Worm (Caenorhabditis elegans) whole organism, young adult: ENCODE measurements around the gene F26F4.5.

Experiments used
- F22D6.2 ChIP-seq: sonication (generic microtip); optimal IDR thresholded peaks from 2 replicates; lab custom pipeline; 2016; ENCODE audit warnings: mild to moderate bottlenecking, missing genetic modification characterization, missing compliant biosample characterization
- T26A5.8 ChIP-seq: sonication (generic microtip); optimal IDR thresholded peaks from 2 replicates; lab custom pipeline; 2016; ENCODE audit warnings: missing genetic modification characterization, missing compliant biosample characterization
- Y53F4B.3 ChIP-seq: fragments of 200-800 bp; sonication (Bioruptor generic); IDR thresholded peaks from 2 replicates; pipeline ENCODE4 v1.3.6; 2022; ENCODE audit warnings: missing genetic modification reagents, missing genetic modification characterization, missing compliant biosample characterization
- ama-1 ChIP-seq, 3 experiments: fragments of 150-350 bp in 1 of 3; sonication (generic microtip) in 2 of 3; optimal IDR thresholded peaks; 2 replicates each; lab custom pipeline; 2014 to 2018; ENCODE audit warnings: missing biosample characterization in 2 of 3, missing genetic modification characterization in 2 of 3, missing genetic modification reagents in 2 of 3
- attf-3 ChIP-seq: fragments of 200-800 bp; sonication (Bioruptor generic); conservative IDR thresholded peaks from 2 replicates; pipeline ENCODE4 v1.3.6; 2022; ENCODE audit warnings: missing genetic modification reagents, missing genetic modification characterization, missing compliant biosample characterization
- pha-4 ChIP-seq: fragments of 150-350 bp; sonication (generic microtip); optimal IDR thresholded peaks from 2 replicates; lab custom pipeline; 2014; ENCODE audit warnings: missing biosample characterization, missing genetic modification reagents, missing genetic modification characterization
- snpc-4 ChIP-seq, 5 experiments: fragments of 150-350 bp in 1 of 5; sonication (generic microtip) in 4 of 5; optimal IDR thresholded peaks; 2 replicates each; lab custom pipeline; 2014 to 2018; ENCODE audit warnings: missing genetic modification characterization in 5 of 5, missing biosample characterization in 3 of 5, antibody characterized with exemption in 2 of 5, mild to moderate bottlenecking in 2 of 5, missing compliant biosample characterization in 2 of 5, missing genotype in 2 of 5, moderate library complexity in 2 of 5, missing genetic modification reagents in 1 of 5
- tlf-1 ChIP-seq: fragments of 200-800 bp; sonication (Bioruptor generic); optimal IDR thresholded peaks from 2 replicates; lab custom pipeline; 2018; ENCODE audit warnings: mild to moderate bottlenecking, missing genetic modification characterization, missing compliant biosample characterization
- zim-3 ChIP-seq: sonication (generic microtip); optimal IDR thresholded peaks from 2 replicates; lab custom pipeline; 2017; ENCODE audit warnings: mild to moderate bottlenecking, missing genetic modification characterization, moderate library complexity, missing compliant biosample characterization
- ztf-18 ChIP-seq: sonication (generic microtip); optimal IDR thresholded peaks from 2 replicates; lab custom pipeline; 2016; ENCODE audit warnings: missing genotype, mild to moderate bottlenecking, missing genetic modification characterization, missing compliant biosample characterization

DNA sequence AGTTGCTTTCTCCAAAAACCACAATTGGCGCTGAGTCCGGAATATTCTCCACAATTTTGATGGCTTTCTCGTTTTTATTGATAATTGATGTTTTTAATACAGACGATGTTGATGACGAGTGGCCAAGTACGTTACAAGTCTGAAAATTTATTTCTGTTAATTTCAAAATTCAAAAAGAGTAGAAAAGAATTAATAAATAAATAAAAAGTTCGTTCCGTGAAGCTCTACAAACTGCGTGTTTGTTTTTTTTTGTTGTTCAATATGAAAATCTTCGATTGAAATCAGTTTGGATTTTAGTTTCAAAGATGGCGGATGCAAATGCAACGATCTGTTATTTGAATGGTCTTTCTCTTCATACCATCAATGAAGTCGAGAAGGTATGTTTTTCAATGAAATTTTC lies 19.9 kb upstream of the F26F4.5 start, which contains the start of gene F26F4.2:
- TF ChIP-seq ama-1 (optimal IDR thresholded peaks at IDR 0.05; lab: Kevin White, UChicago) (no peak), ama-1 (GFP tag; optimal IDR thresholded peaks at IDR 0.05; lab: Kevin White, UChicago) (no peak), pha-4 (tag; lab: Kevin White, UChicago) (no peak), attf-3 (GFP tag; lab: Robert Waterston, UW) (no peak), tlf-1 (GFP tag; lab: Kevin White, UChicago) (no peak), zim-3 (tag; lab: Kevin White, UChicago) (no peak), T26A5.8 (tag; lab: Kevin White, UChicago) (no peak), F22D6.2 (no peak), ztf-18 (tag; lab: Kevin White, UChicago) (no peak), Y53F4B.3 (no peak), snpc-4 (GFP tag; optimal IDR thresholded peaks at IDR 0.05; lab: Kevin White, UChicago) (no peak), snpc-4 (tag; optimal IDR thresholded peaks at IDR 0.05; lab: Kevin White, UChicago) (no peak)
